Fruit fly (Drosophila melanogaster): Measurements from ENCODE around the gene CG31076.

CG31076 gene

dm6 chr3R:26967587-26968312, 21.9 kb downstream of the CG31076 start:
- TF ChIP-seq CrebA (GFP tag; optimal IDR thresholded peaks at IDR 0.05; ENCODE audit: borderline replicate concordance) (no peak), psq (GFP tag; optimal IDR thresholded peaks at IDR 0.05) (peak; percentile 63), Hr78 (GFP tag; optimal IDR thresholded peaks at IDR 0.05) (no peak), foxo (GFP tag; optimal IDR thresholded peaks at IDR 0.05) (peak in 1 of 2 experiments; percentile 61), Hnf4 (GFP tag; optimal IDR thresholded peaks at IDR 0.05) (peak; percentile 1), CG32264 (GFP tag; optimal IDR thresholded peaks at IDR 0.05) (no peak), Sp1 (GFP tag; optimal IDR thresholded peaks at IDR 0.05) (peak; percentile 57), rgr (GFP tag; optimal IDR thresholded peaks at IDR 0.05) (peak; percentile 35), OdsH (GFP tag; optimal IDR thresholded peaks at IDR 0.05) (peak; percentile 49), woc (GFP tag; optimal IDR thresholded peaks at IDR 0.05) (peak; percentile 32), ey (GFP tag; optimal IDR thresholded peaks at IDR 0.05) (no peak), HLH106 (tag; optimal IDR thresholded peaks at IDR 0.05) (peak; percentile 46)

DNA sequence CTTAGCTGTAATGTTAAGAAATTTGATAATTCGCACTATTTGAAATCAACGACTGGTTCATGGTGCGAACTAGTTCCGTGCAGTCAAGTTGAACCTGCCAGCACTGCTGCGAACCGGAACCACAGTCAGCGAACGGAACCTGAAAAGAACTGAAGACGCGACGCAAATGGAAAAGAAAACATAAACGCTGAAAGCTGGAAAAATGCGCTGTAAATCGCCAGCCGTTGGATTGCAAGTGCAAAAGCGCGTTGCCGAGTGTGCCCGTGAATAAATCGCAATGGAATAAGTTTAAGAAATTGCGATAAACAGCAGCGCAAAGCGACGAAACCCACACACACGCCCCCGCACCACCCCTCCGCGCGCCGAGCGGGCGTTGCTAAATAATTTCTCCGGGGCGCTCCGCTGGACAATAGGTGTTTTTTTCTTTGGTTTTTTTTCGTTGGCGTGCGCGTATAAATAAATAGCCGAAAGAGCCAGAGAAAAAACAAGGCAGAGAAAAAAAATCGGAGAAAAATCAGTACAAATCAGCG, 22.8 kb downstream of the CG31076 start, which contains the start of gene CG5521:
TSS of gene CG5521 (plus strand) at position 137 of the 530 bp plus-strand sequence.
- TF ChIP-seq usp (GFP tag; optimal IDR thresholded peaks at IDR 0.05) (no peak), lola (GFP tag; optimal IDR thresholded peaks at IDR 0.05) (no peak), foxo (GFP tag; optimal IDR thresholded peaks at IDR 0.05) (no peak), tai (GFP tag; optimal IDR thresholded peaks at IDR 0.05) (no peak), br (GFP tag; optimal IDR thresholded peaks at IDR 0.05) (no peak), Rel (GFP tag; optimal IDR thresholded peaks at IDR 0.05) (no peak), Rel (tag; optimal IDR thresholded peaks at IDR 0.05) (peak; percentile 8), h (GFP tag; optimal IDR thresholded peaks at IDR 0.05) (peak; percentile 59), Dfd (GFP tag; optimal IDR thresholded peaks at IDR 0.05) (no peak), GATAd (GFP tag; optimal IDR thresholded peaks at IDR 0.05) (no peak), brk (GFP tag; optimal IDR thresholded peaks at IDR 0.05) (no peak), dsf (GFP tag; optimal IDR thresholded peaks at IDR 0.05; ENCODE audit: borderline replicate concordance) (no peak), Myc (optimal IDR thresholded peaks at IDR 0.05) (no peak), fru (GFP tag; optimal IDR thresholded peaks at IDR 0.05) (no peak), sage (GFP tag; optimal IDR thresholded peaks at IDR 0.05) (no peak), Jra (GFP tag; optimal IDR thresholded peaks at IDR 0.05) (no peak), Vsx2 (GFP tag; optimal IDR thresholded peaks at IDR 0.05; ENCODE audit: partially characterized antibody) (no peak), dmrt93B (GFP tag; optimal IDR thresholded peaks at IDR 0.05) (no peak), rgr (GFP tag; optimal IDR thresholded peaks at IDR 0.05) (no peak), Hr83 (GFP tag; optimal IDR thresholded peaks at IDR 0.05; ENCODE audit: poor library complexity, severe bottlenecking) (no peak), CG32264 (GFP tag; optimal IDR thresholded peaks at IDR 0.05) (no peak), Hr78 (GFP tag; optimal IDR thresholded peaks at IDR 0.05) (no peak), ey (GFP tag; optimal IDR thresholded peaks at IDR 0.05) (no peak), woc (GFP tag; optimal IDR thresholded peaks at IDR 0.05) (peak; percentile 69), Mio (GFP tag; optimal IDR thresholded peaks at IDR 0.05) (no peak), N (GFP tag; optimal IDR thresholded peaks at IDR 0.05) (no peak), pan (optimal IDR thresholded peaks at IDR 0.05) (no peak), Abd-B (GFP tag; optimal IDR thresholded peaks at IDR 0.05) (no peak), sv (GFP tag; optimal IDR thresholded peaks at IDR 0.05) (no peak), dl (GFP tag; optimal IDR thresholded peaks at IDR 0.05; ENCODE audit: insufficient read depth in 1 of 2, partially characterized antibody in 2 of 2) (no peak), Dif (GFP tag; optimal IDR thresholded peaks at IDR 0.05; ENCODE audit: partially characterized antibody) (no peak), CrebA (GFP tag; optimal IDR thresholded peaks at IDR 0.05; ENCODE audit: borderline replicate concordance) (no peak), HLH106 (tag; optimal IDR thresholded peaks at IDR 0.05) (no peak), OdsH (GFP tag; optimal IDR thresholded peaks at IDR 0.05) (no peak), jim (GFP tag; optimal IDR thresholded peaks at IDR 0.05) (no peak), CG9705 (GFP tag; optimal IDR thresholded peaks at IDR 0.05) (no peak), psq (GFP tag; optimal IDR thresholded peaks at IDR 0.05) (peak; percentile 50), Sp1 (GFP tag; optimal IDR thresholded peaks at IDR 0.05) (peak; percentile 9), Hnf4 (GFP tag; optimal IDR thresholded peaks at IDR 0.05) (no peak)

Data from whole organism, wandering third instar larva.